5 fruit fly cellular contexts compared by ENCODE assay signal in the genomic region with DNA sequence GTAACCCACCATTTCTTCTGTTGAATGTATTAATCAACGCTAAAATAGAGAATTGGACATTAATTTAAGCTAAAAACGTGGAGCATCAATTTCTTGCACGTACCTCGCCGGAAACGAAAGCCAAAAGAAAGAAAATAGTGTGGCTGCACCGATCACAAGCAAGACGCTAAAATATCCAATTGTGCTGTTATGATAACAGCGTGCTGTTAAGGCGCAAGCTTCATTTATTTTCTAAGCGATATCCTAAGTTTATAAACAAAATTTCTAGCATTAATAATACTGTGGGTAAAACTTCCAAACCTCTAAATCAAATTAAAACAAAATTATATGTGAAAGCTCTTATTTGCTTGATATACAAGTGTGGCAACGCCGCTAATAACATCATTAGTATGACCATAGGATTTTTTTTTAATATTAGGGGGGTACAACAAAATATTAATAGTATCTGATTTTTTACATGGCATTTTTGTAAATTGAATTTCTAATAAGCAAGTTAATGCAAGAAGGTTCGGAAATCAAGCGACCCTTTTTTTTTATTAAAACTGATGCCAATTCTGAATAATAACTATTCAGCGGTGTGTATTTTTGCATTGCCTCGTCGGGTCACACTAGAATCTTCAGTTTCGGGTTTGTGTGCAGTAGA.
TF ChIP-seq lines count a peak whose summit lies in the region.

A gene (minus strand): TSS at position 135 of the 643 bp plus-strand sequence.
A gene (plus strand): TSS at position 412 of the 643 bp plus-strand sequence.

- TF ChIP-seq CTCF in whole organism, embryonic (GFP tag; optimal IDR thresholded peaks at IDR 0.05; lab: Kevin White, UChicago): peak; percentile 6

TF ChIP-seq in whole organism, adult, 20 proteins besides CTCF, POLR2A, EP300 and RAD21 (continues in another document):
- TF ChIP-seq bab1 (GFP tag; optimal IDR thresholded peaks at IDR 0.05; lab: Kevin White, UChicago) (peak; percentile 84), CG7101 (tag; optimal IDR thresholded peaks at IDR 0.05; lab: Kevin White, UChicago) (peak; percentile 89), Hr96 (GFP tag; optimal IDR thresholded peaks at IDR 0.05; lab: Kevin White, UChicago) (peak; percentile 73), cnc (optimal IDR thresholded peaks at IDR 0.05; lab: Kevin White, UChicago) (no peak), kay (GFP tag; lab: Kevin White, UChicago; ENCODE audit: borderline replicate concordance) (no peak), ovo (GFP tag; optimal IDR thresholded peaks at IDR 0.05; lab: Kevin White, UChicago) (peak; percentile 70), CG5204 (GFP tag; optimal IDR thresholded peaks at IDR 0.05; lab: Kevin White, UChicago) (peak; percentile 80), CG14711 (tag; optimal IDR thresholded peaks at IDR 0.05; lab: Kevin White, UChicago) (peak; percentile 56), toe (GFP tag; optimal IDR thresholded peaks at IDR 0.05; lab: Kevin White, UChicago) (peak; percentile 78), CG33017 (tag; optimal IDR thresholded peaks at IDR 0.05; lab: Kevin White, UChicago) (peak; percentile 61), CG11617 (GFP tag; optimal IDR thresholded peaks at IDR 0.05; lab: Kevin White, UChicago) (peak; percentile 88), Clk (GFP tag; optimal IDR thresholded peaks at IDR 0.05; lab: Kevin White, UChicago) (peak; percentile 31), cic (GFP tag; optimal IDR thresholded peaks at IDR 0.05; lab: Kevin White, UChicago) (peak; percentile 36), tj (GFP tag; optimal IDR thresholded peaks at IDR 0.05; lab: Kevin White, UChicago) (peak; percentile 54), CG7045 (GFP tag; optimal IDR thresholded peaks at IDR 0.05; lab: Kevin White, UChicago) (peak; percentile 65), pad (GFP tag; optimal IDR thresholded peaks at IDR 0.05; lab: Kevin White, UChicago) (peak; percentile 63)

TF ChIP-seq in whole organism, embryonic, 481 proteins besides CTCF, POLR2A, EP300 and RAD21 (continues in another document):
- peak; percentile 88 for TF ChIP-seq odd (GFP tag; optimal IDR thresholded peaks at IDR 0.05; lab: Kevin White, UChicago)
- TF ChIP-seq CG1603 (tag; optimal IDR thresholded peaks at IDR 0.05; lab: Kevin White, UChicago): peak; percentile 53
- TF ChIP-seq CG18262 (tag; optimal IDR thresholded peaks at IDR 0.05; lab: Kevin White, UChicago): peak; percentile 70
- no peak for TF ChIP-seq cad (GFP tag; optimal IDR thresholded peaks at IDR 0.05; lab: Kevin White, UChicago)
- no peak; the same call in 1 of the 2 replicates for TF ChIP-seq Drgx (GFP tag; IDR thresholded peaks at IDR 0.05; lab: Robert Waterston, UW)
- peak; percentile 76 for TF ChIP-seq Atf6 (GFP tag; IDR thresholded peaks at IDR 0.05; lab: Robert Waterston, UW)
- peak; percentile 64 for TF ChIP-seq stc (GFP tag; IDR thresholded peaks at IDR 0.05; lab: Robert Waterston, UW)
- TF ChIP-seq Elba2 (GFP tag; optimal IDR thresholded peaks at IDR 0.05; lab: Kevin White, UChicago): peak; percentile 14
- no peak for TF ChIP-seq CG42726 (GFP tag; IDR thresholded peaks at IDR 0.05; lab: Robert Waterston, UW; ENCODE audit: partially characterized antibody)
- TF ChIP-seq peb (GFP tag; IDR thresholded peaks at IDR 0.05; lab: Robert Waterston, UW): no peak
- no peak for TF ChIP-seq CG17612 (GFP tag; IDR thresholded peaks at IDR 0.05; lab: Robert Waterston, UW)
- peak; percentile 68 for TF ChIP-seq CG13424 (tag; optimal IDR thresholded peaks at IDR 0.05; lab: Kevin White, UChicago)
- TF ChIP-seq nau (GFP tag; optimal IDR thresholded peaks at IDR 0.05; lab: Kevin White, UChicago): peak; percentile 84
- no peak for TF ChIP-seq CG14860 (GFP tag; IDR thresholded peaks at IDR 0.05; lab: Robert Waterston, UW; ENCODE audit: partially characterized antibody)
- peak; percentile 78 for TF ChIP-seq Fer3 (tag; optimal IDR thresholded peaks at IDR 0.05; lab: Kevin White, UChicago)
- TF ChIP-seq tap (tag; optimal IDR thresholded peaks at IDR 0.05; lab: Kevin White, UChicago): peak; percentile 46

TF ChIP-seq in whole organism, prepupa, 60 proteins besides CTCF, POLR2A, EP300 and RAD21 (continues in another document):
- TF ChIP-seq Eip78C (GFP tag; lab: Kevin White, UChicago): peak; percentile 93
- TF ChIP-seq CG6808 (GFP tag; optimal IDR thresholded peaks at IDR 0.05; lab: Kevin White, UChicago): no peak
- TF ChIP-seq CG3032 (tag; optimal IDR thresholded peaks at IDR 0.05; lab: Kevin White, UChicago): peak; percentile 34
- TF ChIP-seq CG11294 (GFP tag; IDR thresholded peaks at IDR 0.05; lab: Robert Waterston, UW): 0 out of 2 replicates have a peak, but pooled peaks have one; percentile 5
- peak; percentile 67 for TF ChIP-seq fkh (GFP tag; optimal IDR thresholded peaks at IDR 0.05; lab: Kevin White, UChicago)
- peak; percentile 82 for TF ChIP-seq fd85E (GFP tag; optimal IDR thresholded peaks at IDR 0.05; lab: Kevin White, UChicago)
- peak; percentile 49 for TF ChIP-seq CG1621 (tag; optimal IDR thresholded peaks at IDR 0.05; lab: Kevin White, UChicago)
- peak; percentile 18 for TF ChIP-seq Sox15 (GFP tag; optimal IDR thresholded peaks at IDR 0.05; lab: Kevin White, UChicago)
- no peak for TF ChIP-seq Eip93F (GFP tag; optimal IDR thresholded peaks at IDR 0.05; lab: Kevin White, UChicago)
- TF ChIP-seq CG15336 (GFP tag; IDR thresholded peaks at IDR 0.05; lab: Robert Waterston, UW): peak; percentile 44; the same call in 1 of the 2 replicates
- peak; percentile 52 for TF ChIP-seq achi (GFP tag; optimal IDR thresholded peaks at IDR 0.05; lab: Kevin White, UChicago)
- no peak for TF ChIP-seq spab (GFP tag; optimal IDR thresholded peaks at IDR 0.05; lab: Kevin White, UChicago)
- peak; percentile 27 for TF ChIP-seq fd59A (GFP tag; optimal IDR thresholded peaks at IDR 0.05; lab: Kevin White, UChicago)
- TF ChIP-seq CG32006 (GFP tag; optimal IDR thresholded peaks at IDR 0.05; lab: Kevin White, UChicago): peak; percentile 33
- TF ChIP-seq dac (GFP tag; optimal IDR thresholded peaks at IDR 0.05; lab: Kevin White, UChicago): peak; percentile 27
- peak; percentile 57 for TF ChIP-seq Hr39 (GFP tag; optimal IDR thresholded peaks at IDR 0.05; lab: Kevin White, UChicago)
- TF ChIP-seq Sox14 (GFP tag; optimal IDR thresholded peaks at IDR 0.05; lab: Kevin White, UChicago): peak; percentile 73

TF ChIP-seq in whole organism, pupa, 21 proteins besides CTCF, POLR2A, EP300 and RAD21:
- TF ChIP-seq EcR (GFP tag; optimal IDR thresholded peaks at IDR 0.05; lab: Kevin White, UChicago) (no peak), CG32121 (GFP tag; IDR thresholded peaks at IDR 0.05; lab: Robert Waterston, UW) (peak; percentile 21; the same call in 1 of the 2 replicates), Snoo (tag; optimal IDR thresholded peaks at IDR 0.05; lab: Kevin White, UChicago) (peak; percentile 78), CG15710 (tag; optimal IDR thresholded peaks at IDR 0.05; lab: Kevin White, UChicago) (peak; percentile 24), CG9948 (tag; optimal IDR thresholded peaks at IDR 0.05; lab: Kevin White, UChicago) (no peak), D1 (tag; optimal IDR thresholded peaks at IDR 0.05; lab: Kevin White, UChicago) (no peak), CG10348 (GFP tag; IDR thresholded peaks at IDR 0.05; lab: Robert Waterston, UW) (no peak), CG8159 (tag; optimal IDR thresholded peaks at IDR 0.05; lab: Kevin White, UChicago) (peak; percentile 37), CG34367 (tag; optimal IDR thresholded peaks at IDR 0.05; lab: Kevin White, UChicago) (peak; percentile 37), fd96Ca (GFP tag; IDR thresholded peaks at IDR 0.05; lab: Robert Waterston, UW) (no peak), CG12605 (GFP tag; IDR thresholded peaks at IDR 0.05; lab: Robert Waterston, UW) (peak; percentile 48), CG8301 (tag; optimal IDR thresholded peaks at IDR 0.05; lab: Kevin White, UChicago) (no peak), Pif1B (GFP tag; optimal IDR thresholded peaks at IDR 0.05; lab: Kevin White, UChicago) (no peak), gl (tag; optimal IDR thresholded peaks at IDR 0.05; lab: Kevin White, UChicago) (peak; percentile 34), CG13204 (GFP tag; optimal IDR thresholded peaks at IDR 0.05; lab: Kevin White, UChicago) (no peak), CG17806 (tag; optimal IDR thresholded peaks at IDR 0.05; lab: Kevin White, UChicago) (no peak), Ets98B (GFP tag; IDR thresholded peaks at IDR 0.05; lab: Robert Waterston, UW) (peak; percentile 28; the same call in 1 of the 2 replicates), CG4496 (GFP tag; IDR thresholded peaks at IDR 0.05; lab: Robert Waterston, UW) (peak; percentile 70)

TF ChIP-seq in whole organism, wandering third instar larva, 38 proteins besides CTCF, POLR2A, EP300 and RAD21 (continues in another document):
- TF ChIP-seq CG32264 (GFP tag; optimal IDR thresholded peaks at IDR 0.05; lab: Kevin White, UChicago) (peak; percentile 65), rgr (GFP tag; optimal IDR thresholded peaks at IDR 0.05; lab: Kevin White, UChicago) (peak; percentile 83), h (GFP tag; optimal IDR thresholded peaks at IDR 0.05; lab: Kevin White, UChicago) (peak; percentile 77), jim (GFP tag; optimal IDR thresholded peaks at IDR 0.05; lab: Kevin White, UChicago) (no peak), dmrt93B (GFP tag; optimal IDR thresholded peaks at IDR 0.05; lab: Kevin White, UChicago) (peak; percentile 63), Jra (GFP tag; optimal IDR thresholded peaks at IDR 0.05; lab: Kevin White, UChicago) (peak; percentile 68), Rel (GFP tag; optimal IDR thresholded peaks at IDR 0.05; lab: Kevin White, UChicago) (no peak), Rel (tag; optimal IDR thresholded peaks at IDR 0.05; lab: Kevin White, UChicago) (peak; percentile 44), N (GFP tag; optimal IDR thresholded peaks at IDR 0.05; lab: Kevin White, UChicago) (no peak), usp (GFP tag; optimal IDR thresholded peaks at IDR 0.05; lab: Kevin White, UChicago) (no peak), HLH106 (tag; optimal IDR thresholded peaks at IDR 0.05; lab: Kevin White, UChicago) (peak; percentile 50), foxo (GFP tag; optimal IDR thresholded peaks at IDR 0.05; lab: Kevin White, UChicago) (peak in 1 of 2 experiments; percentile 74), fru (GFP tag; optimal IDR thresholded peaks at IDR 0.05; lab: Kevin White, UChicago) (peak; percentile 76), woc (GFP tag; optimal IDR thresholded peaks at IDR 0.05; lab: Kevin White, UChicago) (peak; percentile 63), Hr78 (GFP tag; optimal IDR thresholded peaks at IDR 0.05; lab: Kevin White, UChicago) (no peak), GATAd (GFP tag; optimal IDR thresholded peaks at IDR 0.05; lab: Kevin White, UChicago) (peak; percentile 79), Hnf4 (GFP tag; optimal IDR thresholded peaks at IDR 0.05; lab: Kevin White, UChicago) (no peak), br (GFP tag; optimal IDR thresholded peaks at IDR 0.05; lab: Kevin White, UChicago) (peak; percentile 75), OdsH (GFP tag; optimal IDR thresholded peaks at IDR 0.05; lab: Kevin White, UChicago) (peak; percentile 28), sv (GFP tag; optimal IDR thresholded peaks at IDR 0.05; lab: Kevin White, UChicago) (peak; percentile 77), Dif (GFP tag; optimal IDR thresholded peaks at IDR 0.05; lab: Kevin White, UChicago; ENCODE audit: partially characterized antibody) (no peak), Dfd (GFP tag; optimal IDR thresholded peaks at IDR 0.05; lab: Kevin White, UChicago) (no peak), CG9705 (GFP tag; optimal IDR thresholded peaks at IDR 0.05; lab: Kevin White, UChicago) (peak; percentile 75)
